Fruit fly (Drosophila melanogaster) whole organism, pupa: ENCODE results near the gene Nos.

ENCODE experiments used
- CG15710 ChIP-seq: fragments of 200-800 bp; sonication (Bioruptor generic); optimal IDR thresholded peaks from 2 replicates; lab custom pipeline; 2018; ENCODE audit warnings: missing biosample characterization, mild to moderate bottlenecking, missing genetic modification characterization, moderate library complexity
- CG8301 ChIP-seq: fragments of 200-800 bp; sonication (Bioruptor generic); optimal IDR thresholded peaks from 2 replicates; lab custom pipeline; 2018; ENCODE audit warnings: missing biosample characterization, mild to moderate bottlenecking, missing genetic modification characterization
- CG9948 ChIP-seq: fragments of 200-800 bp; sonication (Bioruptor generic); optimal IDR thresholded peaks from 2 replicates; lab custom pipeline; 2018; ENCODE audit warnings: missing biosample characterization, mild to moderate bottlenecking, missing genetic modification characterization, moderate library complexity
- fd96Ca ChIP-seq: fragments of 200-800 bp; sonication (Bioruptor generic); IDR thresholded peaks from 3 replicates; pipeline ENCODE4 v1.3.6; 2022; ENCODE audit warnings: missing biosample characterization, missing genetic modification characterization
- rn ChIP-seq: fragments of 200-800 bp; sonication (Bioruptor generic); IDR thresholded peaks from 2 replicates; pipeline ENCODE4 v1.3.6; 2022; ENCODE audit warnings: missing biosample characterization, missing genetic modification characterization

DNA sequence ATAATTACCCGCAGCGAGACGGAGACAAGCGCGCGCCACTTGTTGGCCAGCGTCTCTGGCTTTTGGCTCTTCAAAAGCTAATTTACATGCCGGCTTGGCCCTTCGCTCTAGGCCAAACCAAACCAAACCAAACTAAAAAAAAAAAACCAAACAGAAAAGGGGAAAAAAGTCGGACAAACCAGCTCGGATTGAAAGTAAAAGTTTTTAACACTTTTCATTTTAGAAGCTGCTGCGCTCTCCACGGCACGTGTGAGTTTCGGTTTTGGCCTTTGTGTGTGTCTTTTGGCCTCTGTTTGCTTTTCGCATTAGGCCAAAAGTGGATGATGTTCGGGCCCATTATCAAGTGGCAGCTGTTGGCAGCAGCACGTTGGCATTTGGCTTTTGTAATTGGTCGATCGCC is 56.1 kb downstream of the Nos start:
- TF ChIP-seq fd96Ca (GFP tag; lab: Robert Waterston, UW): no peak
- TF ChIP-seq rn (GFP tag; lab: Robert Waterston, UW): no peak
- TF ChIP-seq CG15710: no peak
- no peak for TF ChIP-seq CG9948 (tag; lab: Kevin White, UChicago)
- TF ChIP-seq CG8301 (tag; lab: Kevin White, UChicago): no peak
